Worm (Caenorhabditis elegans): ENCODE results near the gene col-91.

ce11 chrIII:8228916-8229315 is 34.5 kb downstream of the col-91 start:
- TF ChIP-seq F13H6.1 (tag; optimal IDR thresholded peaks at IDR 0.05) = no peak
- no peak for TF ChIP-seq elt-3 (tag; optimal IDR thresholded peaks at IDR 0.05)
- no peak for TF ChIP-seq egl-27 (tag; optimal IDR thresholded peaks at IDR 0.05)
- TF ChIP-seq ztf-11 (tag; optimal IDR thresholded peaks at IDR 0.05) = no peak
- no peak for TF ChIP-seq lin-39 (tag; optimal IDR thresholded peaks at IDR 0.05)
- no peak for TF ChIP-seq unc-62 (GFP tag; optimal IDR thresholded peaks at IDR 0.05)
- TF ChIP-seq snpc-4 (tag; optimal IDR thresholded peaks at IDR 0.05) = no peak
- no peak for TF ChIP-seq ama-1 (optimal IDR thresholded peaks at IDR 0.05)
- no peak for TF ChIP-seq nhr-77 (tag; optimal IDR thresholded peaks at IDR 0.05)
- TF ChIP-seq nhr-129 (tag; optimal IDR thresholded peaks at IDR 0.05) = no peak
- TF ChIP-seq lin-11 (tag; optimal IDR thresholded peaks at IDR 0.05) = no peak
- TF ChIP-seq sma-9 (GFP tag; optimal IDR thresholded peaks at IDR 0.05) = no peak
- no peak for TF ChIP-seq sma-9 (tag; optimal IDR thresholded peaks at IDR 0.05)
- TF ChIP-seq ztf-4 (tag; optimal IDR thresholded peaks at IDR 0.05) = no peak
